Worm (Caenorhabditis elegans) whole organism, L4 larva: ENCODE results near the gene soc-2.

Experiments
- D1046.2 ChIP-seq: fragments of 200-800 bp; sonication (Bioruptor generic); IDR thresholded peaks from 2 replicates; pipeline ENCODE4 v1.3.6; 2022; ENCODE audit warnings: missing genetic modification characterization, missing compliant biosample characterization
- F26F4.8 ChIP-seq: fragments of 200-800 bp; sonication (Bioruptor generic); conservative IDR thresholded peaks from 2 replicates; pipeline ENCODE4 v1.3.6; 2022; ENCODE audit warnings: missing genetic modification characterization, missing compliant biosample characterization
- F44E2.7 ChIP-seq: fragments of 200-800 bp; sonication (Bioruptor generic); IDR thresholded peaks from 2 replicates; pipeline ENCODE4 v2.1.2; 2022; ENCODE audit warnings: missing genetic modification characterization, missing compliant biosample characterization
- F49E8.2 ChIP-seq: sonication (generic microtip); optimal IDR thresholded peaks from 2 replicates; lab custom pipeline; 2016; ENCODE audit warnings: missing compliant biosample characterization, mild to moderate bottlenecking, missing genetic modification characterization, borderline replicate concordance
- T20F7.1 ChIP-seq: fragments of 200-800 bp; sonication (Bioruptor generic); optimal IDR thresholded peaks from 2 replicates; lab custom pipeline; 2018; ENCODE audit warnings: mild to moderate bottlenecking, missing genetic modification characterization, missing compliant biosample characterization
- Y105C5A.15 ChIP-seq: fragments of 200-800 bp; sonication (Bioruptor generic); IDR thresholded peaks from 2 replicates; pipeline ENCODE4 v1.3.6; 2022; ENCODE audit warnings: missing genetic modification characterization, missing compliant biosample characterization
- Y48G9A.11 ChIP-seq: fragments of 200-800 bp; sonication (Bioruptor generic); IDR thresholded peaks from 2 replicates; pipeline ENCODE4 v1.3.6; 2022; ENCODE audit warnings: missing genetic modification reagents, missing genetic modification characterization, missing compliant biosample characterization
- ZK337.2 ChIP-seq: fragments of 200-800 bp; sonication (Bioruptor generic); IDR thresholded peaks from 2 replicates; pipeline ENCODE4 v1.3.6; 2022; ENCODE audit warnings: missing genetic modification reagents, missing genetic modification characterization, missing compliant biosample characterization
- ZK546.5 ChIP-seq, 2 experiments: sonication (generic microtip); optimal IDR thresholded peaks; 2 replicates each; lab custom pipeline; 2017; ENCODE audit warnings: missing biosample characterization in 2 of 2, missing genetic modification characterization in 2 of 2
- aha-1 ChIP-seq: fragments of 150-350 bp; peaks from one replicate; lab custom pipeline; 2014; ENCODE audit warnings: missing biosample characterization, missing genetic modification characterization
- aly-2 ChIP-seq: sonication (generic microtip); optimal IDR thresholded peaks from 2 replicates; lab custom pipeline; 2018; ENCODE audit warnings: missing biosample characterization, missing genetic modification characterization
- ceh-28 ChIP-seq: fragments of 150-350 bp; optimal IDR thresholded peaks from 2 replicates; lab custom pipeline; 2014; ENCODE audit warnings: missing biosample characterization, missing genetic modification reagents, missing genetic modification characterization
- ceh-32 ChIP-seq: sonication (generic microtip); optimal IDR thresholded peaks from 2 replicates; lab custom pipeline; 2016; ENCODE audit warnings: mild to moderate bottlenecking, missing genetic modification characterization, missing compliant biosample characterization; ENCODE audit not compliant: poor library complexity
- ceh-44 ChIP-seq: fragments of 200-800 bp; sonication (Bioruptor generic); IDR thresholded peaks from 2 replicates; pipeline ENCODE4 v1.3.6; 2022; ENCODE audit warnings: missing genetic modification reagents, missing genetic modification characterization, missing compliant biosample characterization
- ceh-62 ChIP-seq: sonication (generic microtip); optimal IDR thresholded peaks from 2 replicates; lab custom pipeline; 2017; ENCODE audit warnings: missing biosample characterization, missing genetic modification characterization
- cey-2 ChIP-seq: sonication (generic microtip); optimal IDR thresholded peaks from 3 replicates; lab custom pipeline; 2017; ENCODE audit warnings: missing genetic modification characterization, mild to moderate bottlenecking, missing compliant biosample characterization, antibody characterized with exemption, borderline replicate concordance; ENCODE audit not compliant: insufficient read depth
- daf-16 ChIP-seq, 3 experiments: sonication (generic microtip); optimal IDR thresholded peaks; 2 replicates each; lab custom pipeline; 2016 to 2017; ENCODE audit warnings: missing genetic modification characterization in 3 of 3, missing genetic modification reagents in 3 of 3, mild to moderate bottlenecking in 2 of 3, missing compliant biosample characterization in 2 of 3, missing biosample characterization in 1 of 3, moderate library complexity in 1 of 3
- daf-19 ChIP-seq: fragments of 200-800 bp; sonication (Bioruptor generic); conservative IDR thresholded peaks from 2 replicates; pipeline ENCODE4 v1.3.6; 2022; ENCODE audit warnings: missing genetic modification characterization, missing compliant biosample characterization
- dmd-8 ChIP-seq: fragments of 200-800 bp; sonication (Bioruptor generic); IDR thresholded peaks from 2 replicates; pipeline ENCODE4 v1.3.6; 2022; ENCODE audit warnings: missing genetic modification characterization, missing compliant biosample characterization
- dmd-9 ChIP-seq: fragments of 200-800 bp; sonication (Bioruptor generic); IDR thresholded peaks from 2 replicates; pipeline ENCODE4 v1.3.6; 2022; ENCODE audit warnings: missing genetic modification reagents, missing genetic modification characterization, missing compliant biosample characterization
- dpl-1 ChIP-seq: fragments of 150-350 bp; optimal IDR thresholded peaks from 2 replicates; lab custom pipeline; 2014; ENCODE audit warnings: missing biosample characterization, missing genetic modification reagents, missing genetic modification characterization
- dve-1 ChIP-seq: sonication (generic microtip); optimal IDR thresholded peaks from 2 replicates; lab custom pipeline; 2017; ENCODE audit warnings: antibody characterized with exemption, mild to moderate bottlenecking, missing genetic modification characterization, missing compliant biosample characterization; ENCODE audit not compliant: insufficient read depth
- egl-43 ChIP-seq: fragments of 200-800 bp; sonication (Bioruptor generic); IDR thresholded peaks from 2 replicates; pipeline ENCODE4 v1.3.6; 2022; ENCODE audit warnings: missing genetic modification reagents, missing genetic modification characterization, missing compliant biosample characterization
- fkh-10 ChIP-seq: fragments of 150-350 bp; optimal IDR thresholded peaks from 2 replicates; lab custom pipeline; 2014; ENCODE audit warnings: missing biosample characterization, missing genetic modification reagents, missing genetic modification characterization
- hmg-1.1 ChIP-seq: fragments of 200-800 bp; sonication (Bioruptor generic); IDR thresholded peaks from 2 replicates; pipeline ENCODE4 v1.3.6; 2022; ENCODE audit warnings: missing genetic modification reagents, missing genetic modification characterization, missing compliant biosample characterization
- jun-1 ChIP-seq: fragments of 150-350 bp; optimal IDR thresholded peaks from 2 replicates; lab custom pipeline; 2014; ENCODE audit warnings: missing biosample characterization, missing genetic modification reagents, missing genetic modification characterization
- lin-15B ChIP-seq: fragments of 150-350 bp; sonication (generic microtip); optimal IDR thresholded peaks from 3 replicates; lab custom pipeline; 2014; ENCODE audit warnings: missing biosample characterization, missing genetic modification characterization
- lin-29 ChIP-seq: fragments of 200-800 bp; sonication (Bioruptor generic); IDR thresholded peaks from 2 replicates; pipeline ENCODE4 v1.3.6; 2022; ENCODE audit warnings: missing genetic modification reagents, missing genetic modification characterization, missing compliant biosample characterization
- lin-39 ChIP-seq: fragments of 150-350 bp; optimal IDR thresholded peaks from 2 replicates; lab custom pipeline; 2014; ENCODE audit warnings: missing biosample characterization, missing genetic modification reagents, missing genetic modification characterization
- madf-9 ChIP-seq: fragments of 200-800 bp; sonication (Bioruptor generic); conservative IDR thresholded peaks from 2 replicates; pipeline ENCODE4 v1.3.6; 2022; ENCODE audit warnings: missing genetic modification reagents, missing genetic modification characterization, missing compliant biosample characterization
- mdl-1 ChIP-seq, 2 experiments: fragments of 150-350 bp in 1 of 2; sonication (generic microtip) in 1 of 2; optimal IDR thresholded peaks; 2 replicates each; lab custom pipeline; 2014 to 2017; ENCODE audit warnings: missing biosample characterization in 2 of 2, missing genetic modification characterization in 2 of 2
- mep-1 ChIP-seq: fragments of 150-350 bp; sonication (generic microtip); optimal IDR thresholded peaks from 3 replicates; lab custom pipeline; 2014; ENCODE audit warnings: missing biosample characterization, missing genetic modification characterization
- mxl-2 ChIP-seq: fragments of 200-800 bp; sonication (Bioruptor generic); conservative IDR thresholded peaks from 2 replicates; pipeline ENCODE4 v1.3.6; 2022; ENCODE audit warnings: missing genetic modification reagents, missing genetic modification characterization, missing compliant biosample characterization
- mxl-3 ChIP-seq: fragments of 200-800 bp; sonication (Bioruptor generic); optimal IDR thresholded peaks from 2 replicates; lab custom pipeline; 2018; ENCODE audit warnings: mild to moderate bottlenecking, missing genetic modification characterization, missing compliant biosample characterization
- nhr-102 ChIP-seq: sonication (generic microtip); optimal IDR thresholded peaks from 2 replicates; lab custom pipeline; 2016; ENCODE audit warnings: mild to moderate bottlenecking, missing genetic modification characterization, moderate library complexity, missing compliant biosample characterization
- nhr-111 ChIP-seq: fragments of 200-800 bp; sonication (Bioruptor generic); optimal IDR thresholded peaks from 2 replicates; lab custom pipeline; 2018; ENCODE audit warnings: mild to moderate bottlenecking, missing genetic modification characterization, missing compliant biosample characterization
- nhr-25 ChIP-seq: sonication (generic microtip); optimal IDR thresholded peaks from 2 replicates; lab custom pipeline; 2017; ENCODE audit warnings: missing genetic modification characterization, mild to moderate bottlenecking, missing compliant biosample characterization, antibody characterized with exemption, moderate library complexity, borderline replicate concordance; ENCODE audit not compliant: insufficient read depth
- nhr-42 ChIP-seq: fragments of 200-800 bp; sonication (Bioruptor generic); IDR thresholded peaks from 2 replicates; pipeline ENCODE4 v1.3.6; 2022; ENCODE audit warnings: missing genetic modification characterization, missing compliant biosample characterization
- nhr-48 ChIP-seq: sonication (generic microtip); optimal IDR thresholded peaks from 2 replicates; lab custom pipeline; 2016; ENCODE audit warnings: mild to moderate bottlenecking, missing genetic modification characterization, missing compliant biosample characterization
- nhr-6 ChIP-seq: fragments of 150-350 bp; optimal IDR thresholded peaks from 2 replicates; lab custom pipeline; 2014; ENCODE audit warnings: missing biosample characterization, missing genetic modification characterization
- nhr-77 ChIP-seq: fragments of 150-350 bp; optimal IDR thresholded peaks from 2 replicates; lab custom pipeline; 2014; ENCODE audit warnings: missing biosample characterization, missing genetic modification characterization
- pha-4 ChIP-seq, 2 experiments: fragments of 150-350 bp in 1 of 2; fragments of 200-800 bp in 1 of 2; sonication (Bioruptor generic) in 1 of 2; IDR thresholded peaks in 1 of 2; optimal IDR thresholded peaks in 1 of 2; 2 replicates each; pipeline versions ENCODE4 v1.3.6 to Lab custom; 2014 to 2022; ENCODE audit warnings: missing genetic modification characterization in 2 of 2, missing genetic modification reagents in 2 of 2, missing biosample characterization in 1 of 2, missing compliant biosample characterization in 1 of 2
- pqm-1 ChIP-seq: sonication (generic microtip); optimal IDR thresholded peaks from 2 replicates; lab custom pipeline; 2017; ENCODE audit warnings: missing biosample characterization, missing genetic modification characterization
- rbr-2 ChIP-seq: sonication (generic microtip); optimal IDR thresholded peaks from 2 replicates; lab custom pipeline; 2016; ENCODE audit warnings: missing genotype, missing genetic modification characterization, missing compliant biosample characterization
- snpc-4 ChIP-seq: fragments of 150-350 bp; optimal IDR thresholded peaks from 2 replicates; lab custom pipeline; 2014; ENCODE audit warnings: missing biosample characterization, missing genetic modification characterization
- unc-130 ChIP-seq: sonication (generic microtip); optimal IDR thresholded peaks from 2 replicates; lab custom pipeline; 2016; ENCODE audit warnings: missing genetic modification reagents, missing genetic modification characterization, missing compliant biosample characterization
- vab-7 ChIP-seq: fragments of 200-800 bp; sonication (Bioruptor generic); IDR thresholded peaks from 2 replicates; pipeline ENCODE4 v1.3.6; 2022; ENCODE audit warnings: missing genetic modification reagents, missing genetic modification characterization, missing compliant biosample characterization
- zag-1 ChIP-seq: fragments of 150-350 bp; optimal IDR thresholded peaks from 2 replicates; lab custom pipeline; 2014; ENCODE audit warnings: missing biosample characterization, missing genetic modification characterization
- zfp-2 ChIP-seq: sonication (generic microtip); optimal IDR thresholded peaks from 2 replicates; lab custom pipeline; 2016; ENCODE audit warnings: mild to moderate bottlenecking, missing genetic modification characterization, missing compliant biosample characterization
- zip-11 ChIP-seq: fragments of 200-800 bp; sonication (Bioruptor generic); IDR thresholded peaks from 2 replicates; pipeline ENCODE4 v1.3.6; 2022; ENCODE audit warnings: missing genetic modification characterization, missing compliant biosample characterization

soc-2 gene

DNA sequence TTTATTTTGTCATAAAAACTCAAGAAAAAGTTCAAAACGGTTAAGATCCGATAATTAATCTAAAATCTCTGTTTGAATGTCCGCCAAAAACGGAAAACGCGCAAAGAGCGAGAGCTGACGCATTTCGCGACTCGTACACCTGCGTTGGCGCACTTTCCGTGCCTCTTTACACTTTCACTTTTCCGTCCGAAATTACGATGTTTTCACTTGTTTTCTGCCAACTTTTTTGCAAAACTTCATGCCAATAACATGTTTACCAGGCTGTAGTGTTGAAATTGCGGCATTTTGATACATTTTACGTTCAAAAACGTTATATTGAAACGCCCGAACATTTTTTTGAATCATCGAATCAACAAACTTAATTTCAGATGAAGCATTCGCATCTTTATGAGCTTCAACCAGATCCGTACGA, 31.5 kb upstream of the soc-2 start, which contains the start of gene W03F8.4 (continued):
- TF ChIP-seq hmg-1.1 (peak; percentile 89), nhr-48 (tag; lab: Kevin White, UChicago) (peak; percentile 82), F44E2.7 (GFP tag; lab: Robert Waterston, UW) (no peak), snpc-4 (peak; percentile 54), ceh-32 (tag; lab: Kevin White, UChicago) (no peak), zip-11 (GFP tag; lab: Robert Waterston, UW) (no peak), ZK337.2 (peak; percentile 71; the same call in 1 of the 2 replicates), dmd-8 (no peak), pha-4 (GFP tag; IDR thresholded peaks at IDR 0.05; lab: Robert Waterston, UW) (no peak), pha-4 (tag; optimal IDR thresholded peaks at IDR 0.05; lab: Kevin White, UChicago) (no peak), ceh-62 (no peak), pqm-1 (tag; lab: Kevin White, UChicago) (no peak), daf-16 (GFP tag; optimal IDR thresholded peaks at IDR 0.05; lab: Kevin White, UChicago) (peak; percentile 43 to 98), daf-16 (tag; optimal IDR thresholded peaks at IDR 0.05; lab: Kevin White, UChicago) (peak; percentile 93), F49E8.2 (tag; lab: Kevin White, UChicago) (peak; percentile 81), mdl-1 (tag; optimal IDR thresholded peaks at IDR 0.05; lab: Kevin White, UChicago) (peak in 1 of 2 experiments; percentile 28), aly-2 (tag; lab: Kevin White, UChicago) (no peak), nhr-111 (GFP tag; lab: Kevin White, UChicago) (no peak), dpl-1 (peak; percentile 99), D1046.2 (GFP tag; lab: Robert Waterston, UW) (0 out of 2 replicates have a peak, but pooled peaks have one; percentile 47), lin-39 (tag; lab: Kevin White, UChicago) (no peak), nhr-6 (tag; lab: Kevin White, UChicago) (peak; percentile 81), jun-1 (tag; lab: Kevin White, UChicago) (peak; percentile 44), dve-1 (tag; lab: Kevin White, UChicago) (no peak), zfp-2 (peak; percentile 47), mxl-2 (GFP tag; lab: Robert Waterston, UW) (no peak), F26F4.8 (GFP tag; lab: Robert Waterston, UW) (no peak), T20F7.1 (GFP tag; lab: Kevin White, UChicago) (peak; percentile 81), rbr-2 (peak; percentile 92), nhr-25 (tag; lab: Kevin White, UChicago) (peak; percentile 93), ceh-28 (no peak), aha-1 (peak; percentile 97), cey-2 (no peak), ZK546.5 (tag; optimal IDR thresholded peaks at IDR 0.05; lab: Kevin White, UChicago) (no peak), mxl-3 (GFP tag; lab: Kevin White, UChicago) (peak; percentile 55), mep-1 (tag; lab: Kevin White, UChicago) (peak; percentile 95), nhr-77 (tag; lab: Kevin White, UChicago) (peak; percentile 91), dmd-9 (GFP tag; lab: Robert Waterston, UW) (no peak), vab-7 (0 out of 2 replicates have a peak, but pooled peaks have one; percentile 11), lin-29 (peak; percentile 88), Y105C5A.15 (GFP tag; lab: Robert Waterston, UW) (no peak), Y48G9A.11 (GFP tag; lab: Robert Waterston, UW) (peak; percentile 56), ceh-44 (GFP tag; lab: Robert Waterston, UW) (no peak), egl-43 (peak; percentile 71), unc-130 (peak; percentile 51), fkh-10 (GFP tag; lab: Kevin White, UChicago) (peak; percentile 24), zag-1 (tag; lab: Kevin White, UChicago) (no peak), nhr-42 (GFP tag; lab: Robert Waterston, UW) (peak; percentile 82), lin-15B (tag; lab: Kevin White, UChicago) (peak; percentile 69), nhr-102 (tag; lab: Kevin White, UChicago) (peak; percentile 94), daf-19 (peak; percentile 65; the same call in 1 of the 2 replicates), madf-9 (GFP tag; lab: Robert Waterston, UW) (0 out of 2 replicates have a peak, but pooled peaks have one; percentile 54)
